Fruit fly (Drosophila melanogaster): ENCODE results near the gene Psf1.

dm6 chr3L:1251712-1252111, 4.2 kb upstream of the Psf1 start, which contains the start of the genes CG9130 and CG9133:
- no peak for TF ChIP-seq Ssrp (tag; optimal IDR thresholded peaks at IDR 0.05)
- no peak for TF ChIP-seq Kr (GFP tag; optimal IDR thresholded peaks at IDR 0.05)
- no peak for TF ChIP-seq CG15269 (tag; optimal IDR thresholded peaks at IDR 0.05)
- no peak for TF ChIP-seq CG34224 (GFP tag; IDR thresholded peaks at IDR 0.05; ENCODE audit: partially characterized antibody)
- no peak for TF ChIP-seq sisA (GFP tag; IDR thresholded peaks at IDR 0.05)
- no peak for TF ChIP-seq Elba2 (GFP tag; optimal IDR thresholded peaks at IDR 0.05)
- no peak for TF ChIP-seq CG11695 (GFP tag; IDR thresholded peaks at IDR 0.05)
- TF ChIP-seq CG13894 (tag; optimal IDR thresholded peaks at IDR 0.05), result no peak
- TF ChIP-seq ro (GFP tag; IDR thresholded peaks at IDR 0.05), result no peak
